Worm (Caenorhabditis elegans) whole organism, midembryonic: Measurements from ENCODE around the gene mom-2.

ENCODE experiments used
- T22C8.4 ChIP-seq: fragments of 200-800 bp; sonication (Bioruptor generic); IDR thresholded peaks from 2 replicates; pipeline ENCODE4 v1.3.6; 2022; ENCODE audit warnings: missing genetic modification characterization, missing compliant biosample characterization
- cog-1 ChIP-seq: sonication (generic microtip); optimal IDR thresholded peaks from 2 replicates; lab custom pipeline; 2016; ENCODE audit warnings: missing genetic modification characterization, missing compliant biosample characterization
- flt-1 ChIP-seq: fragments of 200-800 bp; sonication (Bioruptor generic); IDR thresholded peaks from 2 replicates; pipeline ENCODE4 v1.3.6; 2022; ENCODE audit warnings: missing genetic modification characterization, missing compliant biosample characterization
- med-1 ChIP-seq: sonication (generic microtip); optimal IDR thresholded peaks from 2 replicates; lab custom pipeline; 2017; ENCODE audit warnings: missing genetic modification characterization, mild to moderate bottlenecking, missing compliant biosample characterization, antibody characterized with exemption, missing genetic modification reagents; ENCODE audit not compliant: insufficient read depth
- ref-1 ChIP-seq: fragments of 200-800 bp; sonication (Bioruptor generic); conservative IDR thresholded peaks from 2 replicates; pipeline ENCODE4 v1.3.6; 2022; ENCODE audit warnings: missing genetic modification reagents, missing genetic modification characterization, missing compliant biosample characterization
- tab-1 ChIP-seq: fragments of 200-800 bp; sonication (Bioruptor generic); IDR thresholded peaks from 2 replicates; pipeline ENCODE4 v1.3.6; 2022; ENCODE audit warnings: missing genetic modification characterization, missing compliant biosample characterization
- ztf-23 ChIP-seq: fragments of 200-800 bp; sonication (Bioruptor generic); IDR thresholded peaks from 2 replicates; pipeline ENCODE4 v1.3.6; 2022; ENCODE audit warnings: missing genetic modification reagents, missing genetic modification characterization, missing compliant biosample characterization
- ztf-29 ChIP-seq: fragments of 200-800 bp; sonication (Bioruptor generic); IDR thresholded peaks from 2 replicates; pipeline ENCODE4 v1.3.6; 2022; ENCODE audit warnings: missing genetic modification reagents, missing genetic modification characterization, missing compliant biosample characterization

ce11 chrV:8323545-8323944 is 32.2 kb upstream of the mom-2 start:
- TF ChIP-seq T22C8.4 (GFP tag; lab: Robert Waterston, UW), result no peak
- no peak for TF ChIP-seq ztf-23 (GFP tag; lab: Robert Waterston, UW)
- no peak for TF ChIP-seq med-1
- no peak for TF ChIP-seq ref-1 (GFP tag; lab: Robert Waterston, UW)
- TF ChIP-seq flt-1 (GFP tag; lab: Robert Waterston, UW), result no peak
- no peak for TF ChIP-seq cog-1 (tag; lab: Kevin White, UChicago)
- no peak for TF ChIP-seq ztf-29
- TF ChIP-seq tab-1 (GFP tag; lab: Robert Waterston, UW), result no peak
